Worm (Caenorhabditis elegans) whole organism, L1 larva: ENCODE measurements around the gene fbxa-19.

ENCODE experiments used
- C04F5.9 ChIP-seq: sonication (generic microtip); optimal IDR thresholded peaks from 2 replicates; lab custom pipeline; 2016; ENCODE audit warnings: missing genetic modification characterization, missing compliant biosample characterization
- Y116A8C.19 ChIP-seq: sonication (generic microtip); optimal IDR thresholded peaks from 2 replicates; lab custom pipeline; 2016; ENCODE audit warnings: missing compliant biosample characterization, missing genetic modification characterization, borderline replicate concordance
- aly-2 ChIP-seq: fragments of 150-350 bp; optimal IDR thresholded peaks from 2 replicates; lab custom pipeline; 2014; ENCODE audit warnings: missing biosample characterization, missing genetic modification characterization
- blmp-1 ChIP-seq: fragments of 150-350 bp; optimal IDR thresholded peaks from 2 replicates; lab custom pipeline; 2014; ENCODE audit warnings: missing biosample characterization, missing genetic modification characterization
- efl-3 ChIP-seq: fragments of 200-800 bp; sonication (Bioruptor generic); optimal IDR thresholded peaks from 2 replicates; lab custom pipeline; 2018; ENCODE audit warnings: mild to moderate bottlenecking, missing genetic modification characterization, missing compliant biosample characterization
- elt-2 ChIP-seq: sonication (generic microtip); optimal IDR thresholded peaks from 2 replicates; lab custom pipeline; 2016; ENCODE audit warnings: missing genetic modification characterization, mild to moderate bottlenecking, inconsistent platforms, missing compliant biosample characterization, missing genetic modification reagents
- elt-3 ChIP-seq, 6 experiments: fragments of 150-350 bp in 1 of 6; sonication (generic microtip); optimal IDR thresholded peaks; 2 replicates each; lab custom pipeline; 2017 to 2018; ENCODE audit warnings: missing biosample characterization in 6 of 6, missing genetic modification characterization in 6 of 6, inconsistent platforms in 1 of 6
- hlh-4 ChIP-seq: sonication (generic microtip); optimal IDR thresholded peaks from 2 replicates; lab custom pipeline; 2016; ENCODE audit warnings: mild to moderate bottlenecking, missing genetic modification characterization, missing compliant biosample characterization
- lin-15B ChIP-seq: fragments of 150-350 bp; sonication (generic microtip); optimal IDR thresholded peaks from 3 replicates; lab custom pipeline; 2014; ENCODE audit warnings: missing biosample characterization, missing genetic modification characterization
- nhr-20 ChIP-seq: sonication (generic microtip); optimal IDR thresholded peaks from 2 replicates; lab custom pipeline; 2016; ENCODE audit warnings: mild to moderate bottlenecking, missing genetic modification characterization, missing compliant biosample characterization
- nhr-77 ChIP-seq: fragments of 150-350 bp; optimal IDR thresholded peaks from 2 replicates; lab custom pipeline; 2014; ENCODE audit warnings: missing biosample characterization, missing genetic modification characterization
- snpc-4 ChIP-seq: fragments of 150-350 bp; optimal IDR thresholded peaks from 2 replicates; lab custom pipeline; 2014; ENCODE audit warnings: missing biosample characterization, missing genetic modification characterization

- TF ChIP-seq aly-2 (tag; lab: Kevin White, UChicago) (no peak), efl-3 (GFP tag; lab: Kevin White, UChicago) (no peak), elt-2 (tag; lab: Kevin White, UChicago) (peak; percentile 92), lin-15B (no peak), elt-3 (tag; optimal IDR thresholded peaks at IDR 0.05; lab: Kevin White, UChicago) (no peak), nhr-20 (tag; lab: Kevin White, UChicago) (no peak), hlh-4 (tag; lab: Kevin White, UChicago) (no peak), snpc-4 (tag; lab: Kevin White, UChicago) (no peak), nhr-77 (no peak), Y116A8C.19 (tag; lab: Kevin White, UChicago) (no peak), blmp-1 (tag; lab: Kevin White, UChicago) (no peak), C04F5.9 (tag; lab: Kevin White, UChicago) (no peak)
These were observed 8.4 kb downstream of the fbxa-19 start for ce11 chrIII:1323555-1323954.
